Worm (Caenorhabditis elegans) whole organism, mixed stage, embryonic: ENCODE results near the gene nhr-125.

Experiments used
- M03D4.4 ChIP-seq: sonication (generic microtip); optimal IDR thresholded peaks from 2 replicates; lab custom pipeline; 2017; ENCODE audit warnings: mild to moderate bottlenecking, missing genetic modification characterization, missing compliant biosample characterization
- bed-3 ChIP-seq: fragments of 200-800 bp; sonication (Bioruptor generic); optimal IDR thresholded peaks from 3 replicates; lab custom pipeline; 2018; ENCODE audit warnings: mild to moderate bottlenecking, missing genetic modification characterization, moderate library complexity, missing compliant biosample characterization
- blmp-1 ChIP-seq: fragments of 150-350 bp; optimal IDR thresholded peaks from 2 replicates; lab custom pipeline; 2014; ENCODE audit warnings: missing biosample characterization, missing genetic modification characterization
- ceh-39 ChIP-seq: fragments of 150-350 bp; optimal IDR thresholded peaks from 2 replicates; lab custom pipeline; 2014; ENCODE audit warnings: missing biosample characterization, missing genetic modification characterization
- ceh-43 ChIP-seq: fragments of 200-800 bp; sonication (Bioruptor generic); optimal IDR thresholded peaks from 2 replicates; lab custom pipeline; 2018; ENCODE audit warnings: mild to moderate bottlenecking, missing genetic modification characterization, moderate library complexity, missing compliant biosample characterization
- ces-1 ChIP-seq: fragments of 150-350 bp; optimal IDR thresholded peaks from 2 replicates; lab custom pipeline; 2014; ENCODE audit warnings: missing biosample characterization, missing genetic modification reagents, missing genetic modification characterization
- cnd-1 ChIP-seq: fragments of 200-800 bp; sonication (Bioruptor generic); optimal IDR thresholded peaks from 2 replicates; lab custom pipeline; 2018; ENCODE audit warnings: mild to moderate bottlenecking, missing genetic modification characterization, missing compliant biosample characterization
- drap-1 ChIP-seq: fragments of 200-800 bp; sonication (Bioruptor generic); optimal IDR thresholded peaks from 3 replicates; lab custom pipeline; 2018; ENCODE audit warnings: mild to moderate bottlenecking, missing genetic modification characterization, missing compliant biosample characterization
- elt-1 ChIP-seq: sonication (generic microtip); optimal IDR thresholded peaks from 2 replicates; lab custom pipeline; 2017; ENCODE audit warnings: missing genetic modification characterization, mild to moderate bottlenecking, missing compliant biosample characterization, antibody characterized with exemption, moderate library complexity, borderline replicate concordance; ENCODE audit not compliant: insufficient read depth
- elt-3 ChIP-seq: fragments of 150-350 bp; optimal IDR thresholded peaks from 2 replicates; lab custom pipeline; 2014; ENCODE audit warnings: missing biosample characterization, missing genetic modification characterization
- flh-1 ChIP-seq: fragments of 200-800 bp; sonication (Bioruptor generic); optimal IDR thresholded peaks from 2 replicates; lab custom pipeline; 2018; ENCODE audit warnings: mild to moderate bottlenecking, missing genetic modification characterization, moderate library complexity, missing compliant biosample characterization
- lin-13 ChIP-seq: fragments of 150-350 bp; optimal IDR thresholded peaks from 2 replicates; lab custom pipeline; 2014; ENCODE audit warnings: missing biosample characterization, missing genetic modification characterization
- lin-32 ChIP-seq: fragments of 200-800 bp; sonication (Bioruptor generic); optimal IDR thresholded peaks from 2 replicates; lab custom pipeline; 2018; ENCODE audit warnings: mild to moderate bottlenecking, missing genetic modification characterization, missing compliant biosample characterization
- lsy-2 ChIP-seq: fragments of 150-350 bp; optimal IDR thresholded peaks from 2 replicates; lab custom pipeline; 2014; ENCODE audit warnings: missing biosample characterization, missing genetic modification characterization
- mab-5 ChIP-seq: fragments of 150-350 bp; optimal IDR thresholded peaks from 2 replicates; lab custom pipeline; 2014; ENCODE audit warnings: missing biosample characterization, missing genetic modification characterization
- mep-1 ChIP-seq: fragments of 150-350 bp; optimal IDR thresholded peaks from 2 replicates; lab custom pipeline; 2017; ENCODE audit warnings: missing biosample characterization, missing genetic modification reagents, missing genetic modification characterization, inconsistent platforms
- mls-2 ChIP-seq: sonication (generic microtip); optimal IDR thresholded peaks from 2 replicates; lab custom pipeline; 2016; ENCODE audit warnings: mild to moderate bottlenecking, missing genetic modification characterization, moderate library complexity, missing compliant biosample characterization
- nhr-12 ChIP-seq: fragments of 150-350 bp; optimal IDR thresholded peaks from 2 replicates; lab custom pipeline; 2014; ENCODE audit warnings: missing biosample characterization, missing genetic modification characterization
- nhr-2 ChIP-seq: fragments of 150-350 bp; optimal IDR thresholded peaks from 2 replicates; lab custom pipeline; 2014; ENCODE audit warnings: missing biosample characterization, missing genetic modification characterization
- nhr-237 ChIP-seq: fragments of 150-350 bp; optimal IDR thresholded peaks from 2 replicates; lab custom pipeline; 2014; ENCODE audit warnings: missing biosample characterization, missing genetic modification characterization
- nhr-76 ChIP-seq: sonication (generic microtip); optimal IDR thresholded peaks from 2 replicates; lab custom pipeline; 2017; ENCODE audit warnings: missing biosample characterization, missing genetic modification characterization
- sem-2 ChIP-seq: fragments of 200-800 bp; sonication (Bioruptor generic); optimal IDR thresholded peaks from 2 replicates; lab custom pipeline; 2018; ENCODE audit warnings: mild to moderate bottlenecking, missing genetic modification characterization, missing compliant biosample characterization
- snpc-4 ChIP-seq: fragments of 150-350 bp; optimal IDR thresholded peaks from 2 replicates; lab custom pipeline; 2014; ENCODE audit warnings: missing biosample characterization, missing genetic modification characterization
- tbx-8 ChIP-seq: fragments of 200-800 bp; sonication (Bioruptor generic); optimal IDR thresholded peaks from 2 replicates; lab custom pipeline; 2018; ENCODE audit warnings: mild to moderate bottlenecking, missing genetic modification characterization, moderate library complexity, missing compliant biosample characterization
- unc-120 ChIP-seq: sonication (generic microtip); optimal IDR thresholded peaks from 2 replicates; lab custom pipeline; 2017; ENCODE audit warnings: missing genetic modification characterization, missing compliant biosample characterization; ENCODE audit not compliant: poor library complexity, severe bottlenecking
- unc-39 ChIP-seq: fragments of 150-350 bp; optimal IDR thresholded peaks from 2 replicates; lab custom pipeline; 2014; ENCODE audit warnings: missing biosample characterization, missing genetic modification characterization
- unc-62 ChIP-seq: fragments of 150-350 bp; optimal IDR thresholded peaks from 2 replicates; lab custom pipeline; 2014; ENCODE audit warnings: missing biosample characterization, missing genetic modification reagents, missing genetic modification characterization
- zip-8 ChIP-seq: fragments of 150-350 bp; optimal IDR thresholded peaks from 2 replicates; lab custom pipeline; 2014; ENCODE audit warnings: missing biosample characterization, missing genetic modification characterization
- ztf-11 ChIP-seq: fragments of 150-350 bp; optimal IDR thresholded peaks from 2 replicates; lab custom pipeline; 2014; ENCODE audit warnings: missing biosample characterization, missing genetic modification characterization

nhr-125 gene

DNA sequence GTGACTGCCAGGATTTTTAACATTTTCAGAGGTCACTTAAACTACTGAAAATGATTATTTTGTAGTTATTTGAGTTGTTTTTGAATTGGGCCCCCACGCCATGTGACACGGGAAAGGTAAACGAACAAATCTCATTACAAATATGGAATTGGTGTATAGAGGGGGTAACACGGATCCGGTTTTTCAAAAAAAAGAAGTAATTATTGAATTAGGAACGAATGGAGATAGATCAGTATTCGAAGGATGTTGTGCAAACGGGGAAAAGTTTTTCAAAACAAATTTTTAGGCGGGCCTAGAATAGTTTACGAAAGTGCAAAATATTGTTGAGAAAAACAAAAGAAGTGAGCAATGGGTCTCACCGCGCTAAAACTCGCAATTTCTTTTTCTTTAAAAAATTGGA is 41.1 kb upstream of the nhr-125 start, which contains the start of gene F32D1.11:
F32D1.11 (minus strand) TSS at position 101 of the 400 bp plus-strand sequence.
- no peak for TF ChIP-seq flh-1 (GFP tag; lab: Kevin White, UChicago)
- no peak for TF ChIP-seq tbx-8
- TF ChIP-seq unc-120, result no peak
- TF ChIP-seq mls-2 (tag; lab: Kevin White, UChicago), result no peak
- no peak for TF ChIP-seq ceh-43 (GFP tag; lab: Kevin White, UChicago)
- TF ChIP-seq lin-32, result no peak
- TF ChIP-seq sem-2 (GFP tag; lab: Kevin White, UChicago), result no peak
- no peak for TF ChIP-seq blmp-1
- no peak for TF ChIP-seq elt-1
- no peak for TF ChIP-seq cnd-1 (tag; lab: Kevin White, UChicago)
- no peak for TF ChIP-seq drap-1 (GFP tag; lab: Kevin White, UChicago)
- no peak for TF ChIP-seq mab-5 (tag; lab: Kevin White, UChicago)
- TF ChIP-seq ceh-39 (tag; lab: Kevin White, UChicago), result no peak
- TF ChIP-seq unc-39 (tag; lab: Kevin White, UChicago), result no peak
- TF ChIP-seq, all 35 proteins: peak for 0

ce11 chrV:4364517-4364916 is 39.2 kb upstream of the nhr-125 start, which contains the start of gene grl-13:
grl-13 (minus strand) TSS chrV:4364617.
- TF ChIP-seq nhr-237 (tag; lab: Kevin White, UChicago) (no peak), ces-1 (GFP tag; lab: Kevin White, UChicago) (no peak), mab-5 (tag; lab: Kevin White, UChicago) (no peak), tbx-8 (no peak), cnd-1 (tag; lab: Kevin White, UChicago) (no peak), lsy-2 (tag; lab: Kevin White, UChicago) (no peak), bed-3 (GFP tag; lab: Kevin White, UChicago) (no peak), elt-3 (tag; lab: Kevin White, UChicago) (no peak), unc-39 (tag; lab: Kevin White, UChicago) (no peak), M03D4.4 (tag; lab: Kevin White, UChicago) (no peak), lin-13 (tag; lab: Kevin White, UChicago) (no peak)

DNA sequence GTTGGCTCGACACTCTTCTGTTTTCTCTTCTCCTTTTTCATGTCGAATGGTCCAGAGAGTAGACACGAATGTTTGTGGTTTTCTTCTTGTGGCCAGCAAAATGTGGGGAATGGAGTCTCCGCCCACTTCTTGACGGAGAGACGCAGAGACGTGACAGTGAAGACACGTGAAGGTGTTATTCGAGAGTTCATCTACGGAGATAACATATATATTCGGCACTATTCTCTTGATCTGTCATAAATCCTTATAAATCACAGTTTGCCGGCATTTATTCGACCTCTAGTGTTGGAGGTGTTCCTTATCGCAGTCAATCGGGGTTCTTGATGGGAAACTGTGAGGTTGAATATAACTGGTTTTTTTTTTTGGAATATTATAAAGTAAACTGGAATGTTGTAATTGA is 36.2 kb upstream of the nhr-125 start, which contains the start of gene F32D1.3:
F32D1.3 (minus strand) TSS at position 65 of the 400 bp plus-strand sequence.
- no peak for TF ChIP-seq mep-1 (tag; lab: Kevin White, UChicago)
- TF ChIP-seq nhr-2 (tag; lab: Kevin White, UChicago), result peak; percentile 19
- TF ChIP-seq mab-5 (tag; lab: Kevin White, UChicago), result no peak
- no peak for TF ChIP-seq ceh-43 (GFP tag; lab: Kevin White, UChicago)
- no peak for TF ChIP-seq ces-1 (GFP tag; lab: Kevin White, UChicago)
- TF ChIP-seq unc-39 (tag; lab: Kevin White, UChicago), result no peak
- TF ChIP-seq snpc-4 (tag; lab: Kevin White, UChicago), result no peak
- peak; percentile 37 for TF ChIP-seq elt-3 (tag; lab: Kevin White, UChicago)
- TF ChIP-seq unc-62 (GFP tag; lab: Kevin White, UChicago), result peak; percentile 51
- TF ChIP-seq bed-3 (GFP tag; lab: Kevin White, UChicago), result no peak
- no peak for TF ChIP-seq nhr-12 (tag; lab: Kevin White, UChicago)
- no peak for TF ChIP-seq nhr-76 (tag; lab: Kevin White, UChicago)
- TF ChIP-seq cnd-1 (tag; lab: Kevin White, UChicago), result no peak
- no peak for TF ChIP-seq tbx-8
- no peak for TF ChIP-seq lsy-2 (tag; lab: Kevin White, UChicago)
- no peak for TF ChIP-seq blmp-1
- TF ChIP-seq elt-1, result peak; percentile 69
- TF ChIP-seq drap-1 (GFP tag; lab: Kevin White, UChicago), result no peak

ce11 chrV:4360018-4360417 is 34.7 kb upstream of the nhr-125 start:
- peak; percentile 42 for TF ChIP-seq unc-62 (GFP tag; lab: Kevin White, UChicago)
- TF ChIP-seq ztf-11 (tag; lab: Kevin White, UChicago), result no peak

DNA sequence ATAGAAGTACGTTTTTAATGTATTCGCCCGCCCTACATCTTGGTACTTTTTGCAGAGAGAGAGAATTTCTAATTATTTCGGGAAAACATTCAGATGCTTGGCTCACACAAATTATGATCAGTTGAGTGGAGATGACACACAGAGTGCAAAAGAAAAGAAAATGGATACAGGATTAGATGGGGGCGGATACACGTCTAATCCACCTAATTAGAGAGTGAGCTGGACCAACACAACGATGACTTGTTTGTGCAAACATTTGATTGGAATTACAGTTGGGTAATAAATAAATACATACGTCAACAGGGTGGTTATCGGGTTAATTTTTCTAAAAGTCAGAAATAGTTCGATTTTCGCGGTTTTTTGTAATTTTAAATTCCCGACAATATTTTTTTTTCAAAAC is 33.8 kb upstream of the nhr-125 start:
- TF ChIP-seq ces-1 (GFP tag; lab: Kevin White, UChicago), result peak; percentile 80
- no peak for TF ChIP-seq zip-8 (tag; lab: Kevin White, UChicago)
- TF ChIP-seq mls-2 (tag; lab: Kevin White, UChicago), result peak; percentile 26

ce11 chrV:4357369-4357768 is 32.1 kb upstream of the nhr-125 start:
- TF ChIP-seq ces-1 (GFP tag; lab: Kevin White, UChicago), result peak; percentile 100
- no peak for TF ChIP-seq ztf-11 (tag; lab: Kevin White, UChicago)
- no peak for TF ChIP-seq nhr-237 (tag; lab: Kevin White, UChicago)
- TF ChIP-seq mls-2 (tag; lab: Kevin White, UChicago), result no peak
- peak; percentile 35 for TF ChIP-seq unc-62 (GFP tag; lab: Kevin White, UChicago)
- TF ChIP-seq, all 35 proteins: peak for 2
